Worm (Caenorhabditis elegans) whole organism, L4 larva: Measurements from ENCODE around the gene mip-2.
A peak's percentile ranks its signal among the peaks of the same experiment; 100 is the strongest.

ENCODE experiments used
- F10B5.3 ChIP-seq: sonication (generic microtip); optimal IDR thresholded peaks from 2 replicates; lab custom pipeline; 2016; ENCODE audit warnings: mild to moderate bottlenecking, missing genetic modification characterization, missing compliant biosample characterization
- F26F4.8 ChIP-seq: fragments of 200-800 bp; sonication (Bioruptor generic); conservative IDR thresholded peaks from 2 replicates; pipeline ENCODE4 v1.3.6; 2022; ENCODE audit warnings: missing genetic modification characterization, missing compliant biosample characterization
- F37D6.2 ChIP-seq: sonication (generic microtip); optimal IDR thresholded peaks from 2 replicates; lab custom pipeline; 2016; ENCODE audit warnings: mild to moderate bottlenecking, missing genetic modification characterization, missing compliant biosample characterization
- T26A8.4 ChIP-seq: fragments of 200-800 bp; sonication (Bioruptor generic); IDR thresholded peaks from 2 replicates; pipeline ENCODE4 v1.3.6; 2022; ENCODE audit warnings: missing genetic modification characterization, missing compliant biosample characterization
- Y48G9A.11 ChIP-seq: fragments of 200-800 bp; sonication (Bioruptor generic); IDR thresholded peaks from 2 replicates; pipeline ENCODE4 v1.3.6; 2022; ENCODE audit warnings: missing genetic modification reagents, missing genetic modification characterization, missing compliant biosample characterization
- ZK337.2 ChIP-seq: fragments of 200-800 bp; sonication (Bioruptor generic); IDR thresholded peaks from 2 replicates; pipeline ENCODE4 v1.3.6; 2022; ENCODE audit warnings: missing genetic modification reagents, missing genetic modification characterization, missing compliant biosample characterization
- ceh-20 ChIP-seq: fragments of 200-800 bp; sonication (Bioruptor generic); IDR thresholded peaks from 2 replicates; pipeline ENCODE4 v1.3.6; 2022; ENCODE audit warnings: missing genetic modification reagents, missing genetic modification characterization, missing compliant biosample characterization
- ceh-32 ChIP-seq: sonication (generic microtip); optimal IDR thresholded peaks from 2 replicates; lab custom pipeline; 2016; ENCODE audit warnings: mild to moderate bottlenecking, missing genetic modification characterization, missing compliant biosample characterization; ENCODE audit not compliant: poor library complexity
- ceh-62 ChIP-seq: sonication (generic microtip); optimal IDR thresholded peaks from 2 replicates; lab custom pipeline; 2017; ENCODE audit warnings: missing biosample characterization, missing genetic modification characterization
- ceh-82 ChIP-seq: sonication (generic microtip); optimal IDR thresholded peaks from 2 replicates; lab custom pipeline; 2017; ENCODE audit warnings: missing biosample characterization, missing genetic modification characterization
- ces-1 ChIP-seq: fragments of 150-350 bp; sonication (generic microtip); optimal IDR thresholded peaks from 4 replicates; lab custom pipeline; 2014; ENCODE audit warnings: missing biosample characterization, missing genetic modification reagents, missing genetic modification characterization
- daf-12 ChIP-seq: fragments of 150-350 bp; optimal IDR thresholded peaks from 2 replicates; lab custom pipeline; 2014; ENCODE audit warnings: missing biosample characterization, missing genetic modification reagents, missing genetic modification characterization
- daf-19 ChIP-seq: fragments of 200-800 bp; sonication (Bioruptor generic); conservative IDR thresholded peaks from 2 replicates; pipeline ENCODE4 v1.3.6; 2022; ENCODE audit warnings: missing genetic modification characterization, missing compliant biosample characterization
- dpl-1 ChIP-seq: fragments of 150-350 bp; optimal IDR thresholded peaks from 2 replicates; lab custom pipeline; 2014; ENCODE audit warnings: missing biosample characterization, missing genetic modification reagents, missing genetic modification characterization
- dve-1 ChIP-seq: sonication (generic microtip); optimal IDR thresholded peaks from 2 replicates; lab custom pipeline; 2017; ENCODE audit warnings: antibody characterized with exemption, mild to moderate bottlenecking, missing genetic modification characterization, missing compliant biosample characterization; ENCODE audit not compliant: insufficient read depth
- egl-27 ChIP-seq: sonication (generic microtip); optimal IDR thresholded peaks from 3 replicates; lab custom pipeline; 2017; ENCODE audit warnings: missing biosample characterization, missing genetic modification reagents, missing genetic modification characterization
- fkh-10 ChIP-seq: fragments of 150-350 bp; optimal IDR thresholded peaks from 2 replicates; lab custom pipeline; 2014; ENCODE audit warnings: missing biosample characterization, missing genetic modification reagents, missing genetic modification characterization
- fos-1 ChIP-seq: fragments of 150-350 bp; optimal IDR thresholded peaks from 2 replicates; lab custom pipeline; 2014; ENCODE audit warnings: missing biosample characterization, missing genetic modification characterization
- gei-8 ChIP-seq: fragments of 200-800 bp; sonication (Bioruptor generic); optimal IDR thresholded peaks from 2 replicates; lab custom pipeline; 2018; ENCODE audit warnings: mild to moderate bottlenecking, missing genetic modification characterization, missing compliant biosample characterization
- hif-1 ChIP-seq, 2 experiments: sonication (generic microtip); optimal IDR thresholded peaks; 2 replicates each; lab custom pipeline; 2016 to 2017; ENCODE audit warnings: missing compliant biosample characterization in 2 of 2, missing genetic modification characterization in 2 of 2, missing genetic modification reagents in 2 of 2, missing genotype in 2 of 2, mild to moderate bottlenecking in 1 of 2
- hlh-30 ChIP-seq: sonication (generic microtip); optimal IDR thresholded peaks from 2 replicates; lab custom pipeline; 2017; ENCODE audit warnings: antibody characterized with exemption, mild to moderate bottlenecking, missing genetic modification characterization, missing compliant biosample characterization; ENCODE audit not compliant: insufficient read depth
- hmg-1.1 ChIP-seq: fragments of 200-800 bp; sonication (Bioruptor generic); IDR thresholded peaks from 2 replicates; pipeline ENCODE4 v1.3.6; 2022; ENCODE audit warnings: missing genetic modification reagents, missing genetic modification characterization, missing compliant biosample characterization
- jun-1 ChIP-seq: fragments of 150-350 bp; optimal IDR thresholded peaks from 2 replicates; lab custom pipeline; 2014; ENCODE audit warnings: missing biosample characterization, missing genetic modification reagents, missing genetic modification characterization
- lin-15B ChIP-seq: fragments of 150-350 bp; sonication (generic microtip); optimal IDR thresholded peaks from 3 replicates; lab custom pipeline; 2014; ENCODE audit warnings: missing biosample characterization, missing genetic modification characterization
- lin-29 ChIP-seq: fragments of 200-800 bp; sonication (Bioruptor generic); IDR thresholded peaks from 2 replicates; pipeline ENCODE4 v1.3.6; 2022; ENCODE audit warnings: missing genetic modification reagents, missing genetic modification characterization, missing compliant biosample characterization
- lin-39 ChIP-seq: fragments of 150-350 bp; optimal IDR thresholded peaks from 2 replicates; lab custom pipeline; 2014; ENCODE audit warnings: missing biosample characterization, missing genetic modification reagents, missing genetic modification characterization
- mdl-1 ChIP-seq, 2 experiments: fragments of 150-350 bp in 1 of 2; sonication (generic microtip) in 1 of 2; optimal IDR thresholded peaks; 2 replicates each; lab custom pipeline; 2014 to 2017; ENCODE audit warnings: missing biosample characterization in 2 of 2, missing genetic modification characterization in 2 of 2
- mep-1 ChIP-seq: fragments of 150-350 bp; sonication (generic microtip); optimal IDR thresholded peaks from 3 replicates; lab custom pipeline; 2014; ENCODE audit warnings: missing biosample characterization, missing genetic modification characterization
- mxl-2 ChIP-seq: fragments of 200-800 bp; sonication (Bioruptor generic); conservative IDR thresholded peaks from 2 replicates; pipeline ENCODE4 v1.3.6; 2022; ENCODE audit warnings: missing genetic modification reagents, missing genetic modification characterization, missing compliant biosample characterization
- mxl-3 ChIP-seq: fragments of 200-800 bp; sonication (Bioruptor generic); optimal IDR thresholded peaks from 2 replicates; lab custom pipeline; 2018; ENCODE audit warnings: mild to moderate bottlenecking, missing genetic modification characterization, missing compliant biosample characterization
- nhr-10 ChIP-seq: fragments of 150-350 bp; optimal IDR thresholded peaks from 2 replicates; lab custom pipeline; 2014; ENCODE audit warnings: missing biosample characterization, missing genetic modification characterization
- nhr-111 ChIP-seq: fragments of 200-800 bp; sonication (Bioruptor generic); optimal IDR thresholded peaks from 2 replicates; lab custom pipeline; 2018; ENCODE audit warnings: mild to moderate bottlenecking, missing genetic modification characterization, missing compliant biosample characterization
- nhr-237 ChIP-seq: sonication (generic microtip); optimal IDR thresholded peaks from 2 replicates; lab custom pipeline; 2017; ENCODE audit warnings: missing biosample characterization, missing genetic modification characterization
- nhr-41 ChIP-seq: fragments of 200-800 bp; sonication (Bioruptor generic); IDR thresholded peaks from 2 replicates; pipeline ENCODE4 v1.3.6; 2022; ENCODE audit warnings: missing genetic modification reagents, missing genetic modification characterization, missing compliant biosample characterization
- nhr-6 ChIP-seq: fragments of 150-350 bp; optimal IDR thresholded peaks from 2 replicates; lab custom pipeline; 2014; ENCODE audit warnings: missing biosample characterization, missing genetic modification characterization
- nhr-77 ChIP-seq: fragments of 150-350 bp; optimal IDR thresholded peaks from 2 replicates; lab custom pipeline; 2014; ENCODE audit warnings: missing biosample characterization, missing genetic modification characterization
- pha-4 ChIP-seq, 2 experiments: fragments of 150-350 bp in 1 of 2; fragments of 200-800 bp in 1 of 2; sonication (Bioruptor generic) in 1 of 2; IDR thresholded peaks in 1 of 2; optimal IDR thresholded peaks in 1 of 2; 2 replicates each; pipeline versions ENCODE4 v1.3.6 to Lab custom; 2014 to 2022; ENCODE audit warnings: missing genetic modification characterization in 2 of 2, missing genetic modification reagents in 2 of 2, missing biosample characterization in 1 of 2, missing compliant biosample characterization in 1 of 2
- php-3 ChIP-seq: fragments of 200-800 bp; sonication (Bioruptor generic); IDR thresholded peaks from 2 replicates; pipeline ENCODE4 v1.3.6; 2022; ENCODE audit warnings: missing genetic modification reagents, missing genetic modification characterization, missing compliant biosample characterization
- pqm-1 ChIP-seq: sonication (generic microtip); optimal IDR thresholded peaks from 2 replicates; lab custom pipeline; 2017; ENCODE audit warnings: missing biosample characterization, missing genetic modification characterization
- saeg-2 ChIP-seq: fragments of 200-800 bp; sonication (Bioruptor generic); IDR thresholded peaks from 2 replicates; pipeline ENCODE4 v1.3.6; 2022; ENCODE audit warnings: missing genetic modification reagents, missing genetic modification characterization, missing compliant biosample characterization
- skn-1 ChIP-seq: fragments of 150-350 bp; optimal IDR thresholded peaks from 2 replicates; lab custom pipeline; 2014; ENCODE audit warnings: missing biosample characterization, missing genetic modification characterization
- spr-1 ChIP-seq: sonication (generic microtip); optimal IDR thresholded peaks from 2 replicates; lab custom pipeline; 2016; ENCODE audit warnings: mild to moderate bottlenecking, missing genetic modification characterization, missing compliant biosample characterization
- unc-39 ChIP-seq: sonication (generic microtip); optimal IDR thresholded peaks from 2 replicates; lab custom pipeline; 2017; ENCODE audit warnings: missing biosample characterization, missing genetic modification characterization
- unc-62 ChIP-seq, 3 experiments: fragments of 150-350 bp in 1 of 3; sonication (generic microtip); optimal IDR thresholded peaks in 2 of 3; peaks in 1 of 3; 1 replicate in 1 of 3; 2 replicates in 2 of 3; lab custom pipeline; 2014 to 2017; ENCODE audit warnings: missing biosample characterization in 3 of 3, missing genetic modification characterization in 3 of 3, missing genetic modification reagents in 3 of 3, missing genotype in 1 of 3
- zip-11 ChIP-seq: fragments of 200-800 bp; sonication (Bioruptor generic); IDR thresholded peaks from 2 replicates; pipeline ENCODE4 v1.3.6; 2022; ENCODE audit warnings: missing genetic modification characterization, missing compliant biosample characterization

mip-2 gene

DNA sequence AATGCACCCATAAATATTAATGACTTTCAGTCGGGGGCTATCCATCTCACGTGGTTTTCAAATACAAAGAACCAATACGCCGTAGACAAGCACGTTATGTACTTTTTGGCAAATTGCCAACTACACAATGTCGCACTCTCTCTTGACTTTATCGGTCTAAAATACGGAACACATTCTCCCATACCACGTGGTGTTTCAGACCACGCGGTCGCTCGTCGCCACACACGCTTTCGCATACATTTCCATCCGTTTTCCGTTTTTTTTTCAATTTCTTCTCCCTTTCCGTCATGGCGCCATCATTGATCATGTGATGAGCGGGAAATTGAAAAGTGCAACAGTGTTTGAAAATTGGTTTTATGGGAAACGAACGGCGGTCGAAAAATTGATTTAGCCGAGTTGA is 13.2 kb downstream of the mip-2 start (continued):
- TF ChIP-seq nhr-41 (GFP tag; lab: Robert Waterston, UW) (no peak), F26F4.8 (GFP tag; lab: Robert Waterston, UW) (no peak), dve-1 (tag; lab: Kevin White, UChicago) (peak; percentile 95)

DNA sequence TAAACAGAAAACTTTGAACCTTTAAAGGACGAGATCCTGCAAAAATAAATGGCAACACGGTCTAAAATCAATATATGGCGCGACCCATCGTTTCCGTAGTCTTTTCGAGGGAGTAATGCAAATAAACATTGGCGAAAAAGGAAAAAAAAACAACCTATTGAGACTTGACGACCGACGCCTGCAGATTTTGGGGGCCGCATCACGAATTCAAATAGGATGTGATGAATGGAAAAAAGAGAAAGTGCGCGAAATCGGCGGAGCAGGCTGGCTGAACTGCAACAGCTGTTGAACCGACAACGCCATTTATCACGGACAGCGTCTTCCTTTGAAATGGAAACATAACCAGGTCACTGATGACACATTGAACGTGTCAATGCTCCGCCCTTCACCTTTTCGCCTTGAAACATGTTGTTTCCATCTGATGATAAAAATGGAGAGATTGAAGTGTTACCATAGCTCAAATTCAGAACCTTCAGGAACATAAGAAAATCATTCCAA is 13.9 kb downstream of the mip-2 start:
- TF ChIP-seq T26A8.4 (GFP tag; lab: Robert Waterston, UW) (no peak), Y48G9A.11 (GFP tag; lab: Robert Waterston, UW) (no peak), saeg-2 (GFP tag; lab: Robert Waterston, UW) (no peak), dve-1 (tag; lab: Kevin White, UChicago) (no peak), mep-1 (tag; lab: Kevin White, UChicago) (no peak), jun-1 (tag; lab: Kevin White, UChicago) (no peak), mdl-1 (tag; optimal IDR thresholded peaks at IDR 0.05; lab: Kevin White, UChicago) (no peak), unc-62 (GFP tag; optimal IDR thresholded peaks at IDR 0.05 in 1 of 2; lab: Kevin White, UChicago) (no peak), unc-62 (tag; optimal IDR thresholded peaks at IDR 0.05; lab: Kevin White, UChicago) (no peak), hif-1 (tag; optimal IDR thresholded peaks at IDR 0.05; lab: Kevin White, UChicago) (no peak), ceh-82 (no peak), pha-4 (GFP tag; IDR thresholded peaks at IDR 0.05; lab: Robert Waterston, UW) (peak; percentile 23; the same call in 1 of the 2 replicates), pha-4 (tag; optimal IDR thresholded peaks at IDR 0.05; lab: Kevin White, UChicago) (no peak), skn-1 (tag; lab: Kevin White, UChicago) (no peak), gei-8 (no peak), ceh-20 (GFP tag; lab: Robert Waterston, UW) (peak; percentile 17; the same call in 1 of the 2 replicates), mxl-3 (no peak), pqm-1 (tag; lab: Kevin White, UChicago) (no peak)

DNA sequence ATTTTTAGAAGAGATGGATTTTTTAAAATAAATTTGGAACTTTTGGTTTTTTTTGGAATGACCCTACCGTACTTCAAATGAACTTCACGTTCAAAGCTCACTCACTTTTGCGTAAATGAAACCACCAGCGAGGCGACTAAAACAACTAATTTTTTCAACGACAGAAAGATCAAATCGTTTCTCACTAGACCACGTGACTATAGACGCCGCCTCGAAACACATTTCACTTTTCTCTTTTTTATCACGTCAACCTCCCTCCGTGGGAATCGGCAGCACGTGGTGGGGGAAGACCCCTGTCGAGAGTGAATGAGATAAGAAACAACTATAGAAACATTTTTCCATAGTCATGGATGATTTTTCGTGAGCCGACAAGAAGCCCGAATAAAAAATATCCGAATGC is 14.5 kb downstream of the mip-2 start:
- no peak for TF ChIP-seq lin-15B (tag; lab: Kevin White, UChicago)
- TF ChIP-seq unc-39 = no peak
- TF ChIP-seq nhr-6 = peak; percentile 1
- peak; percentile 50 for TF ChIP-seq mep-1 (tag; lab: Kevin White, UChicago)
- TF ChIP-seq ZK337.2 (GFP tag; lab: Robert Waterston, UW) = no peak
- peak; percentile 64 for TF ChIP-seq nhr-10 (tag; lab: Kevin White, UChicago)
- TF ChIP-seq F37D6.2 = no peak
- TF ChIP-seq gei-8 = peak; percentile 73
- peak; percentile 62 for TF ChIP-seq nhr-77
- TF ChIP-seq spr-1 = no peak
- peak; percentile 58; the same call in 1 of the 2 replicates for TF ChIP-seq mxl-2
- no peak for TF ChIP-seq fos-1
- TF ChIP-seq lin-39 (tag; lab: Kevin White, UChicago) = no peak
- TF ChIP-seq hlh-30 (tag; lab: Kevin White, UChicago) = peak; percentile 96
- TF ChIP-seq unc-62 (GFP tag; optimal IDR thresholded peaks at IDR 0.05 in 1 of 2; lab: Kevin White, UChicago) = peak in 1 of 2 experiments; percentile 97
- no peak for TF ChIP-seq unc-62 (tag; optimal IDR thresholded peaks at IDR 0.05; lab: Kevin White, UChicago)
- TF ChIP-seq daf-19 (GFP tag; lab: Robert Waterston, UW) = no peak
- peak; percentile 43 to 90 for TF ChIP-seq hif-1 (tag; optimal IDR thresholded peaks at IDR 0.05; lab: Kevin White, UChicago)
- TF ChIP-seq ceh-62 = no peak
- TF ChIP-seq nhr-111 = no peak
- no peak for TF ChIP-seq nhr-237 (tag; lab: Kevin White, UChicago)
- TF ChIP-seq fkh-10 (GFP tag; lab: Kevin White, UChicago) = no peak
- peak; percentile 43; the same call in 1 of the 2 replicates for TF ChIP-seq php-3 (GFP tag; lab: Robert Waterston, UW)
- TF ChIP-seq zip-11 (GFP tag; lab: Robert Waterston, UW) = no peak
- TF ChIP-seq hmg-1.1 (GFP tag; lab: Robert Waterston, UW) = no peak
- TF ChIP-seq ces-1 (GFP tag; lab: Kevin White, UChicago) = no peak
- no peak for TF ChIP-seq daf-12 (tag; lab: Kevin White, UChicago)
- peak; percentile 69; the same call in 1 of the 2 replicates for TF ChIP-seq lin-29
- TF ChIP-seq egl-27 (tag; lab: Kevin White, UChicago) = no peak
- TF ChIP-seq F10B5.3 (tag; lab: Kevin White, UChicago) = no peak
- TF ChIP-seq dpl-1 (GFP tag; lab: Kevin White, UChicago) = peak; percentile 39
- no peak for TF ChIP-seq ceh-32
- TF ChIP-seq pha-4 (GFP tag; IDR thresholded peaks at IDR 0.05; lab: Robert Waterston, UW) = no peak
- TF ChIP-seq pha-4 (tag; optimal IDR thresholded peaks at IDR 0.05; lab: Kevin White, UChicago) = no peak
- TF ChIP-seq skn-1 (tag; lab: Kevin White, UChicago) = no peak
- TF ChIP-seq ceh-82 = no peak
